Worm (Caenorhabditis elegans) whole organism, L4 larva: Measurements from ENCODE around the gene R04B5.5.

Source experiments
- Y105C5A.15 ChIP-seq: fragments of 200-800 bp; sonication (Bioruptor generic); IDR thresholded peaks from 2 replicates; pipeline ENCODE4 v1.3.6; 2022; ENCODE audit warnings: missing genetic modification characterization, missing compliant biosample characterization
- Y48G9A.11 ChIP-seq: fragments of 200-800 bp; sonication (Bioruptor generic); IDR thresholded peaks from 2 replicates; pipeline ENCODE4 v1.3.6; 2022; ENCODE audit warnings: missing genetic modification reagents, missing genetic modification characterization, missing compliant biosample characterization
- aly-2 ChIP-seq: sonication (generic microtip); optimal IDR thresholded peaks from 2 replicates; lab custom pipeline; 2018; ENCODE audit warnings: missing biosample characterization, missing genetic modification characterization
- ama-1 ChIP-seq: fragments of 150-350 bp; optimal IDR thresholded peaks from 2 replicates; lab custom pipeline; 2014; ENCODE audit warnings: inconsistent platforms, mixed read lengths
- dmd-9 ChIP-seq: fragments of 200-800 bp; sonication (Bioruptor generic); IDR thresholded peaks from 2 replicates; pipeline ENCODE4 v1.3.6; 2022; ENCODE audit warnings: missing genetic modification reagents, missing genetic modification characterization, missing compliant biosample characterization
- dpl-1 ChIP-seq: fragments of 150-350 bp; optimal IDR thresholded peaks from 2 replicates; lab custom pipeline; 2014; ENCODE audit warnings: missing biosample characterization, missing genetic modification reagents, missing genetic modification characterization
- dve-1 ChIP-seq: sonication (generic microtip); optimal IDR thresholded peaks from 2 replicates; lab custom pipeline; 2017; ENCODE audit warnings: antibody characterized with exemption, mild to moderate bottlenecking, missing genetic modification characterization, missing compliant biosample characterization; ENCODE audit not compliant: insufficient read depth
- hlh-30 ChIP-seq: sonication (generic microtip); optimal IDR thresholded peaks from 2 replicates; lab custom pipeline; 2017; ENCODE audit warnings: antibody characterized with exemption, mild to moderate bottlenecking, missing genetic modification characterization, missing compliant biosample characterization; ENCODE audit not compliant: insufficient read depth
- lin-39 ChIP-seq: fragments of 150-350 bp; optimal IDR thresholded peaks from 2 replicates; lab custom pipeline; 2014; ENCODE audit warnings: missing biosample characterization, missing genetic modification reagents, missing genetic modification characterization
- madf-9 ChIP-seq: fragments of 200-800 bp; sonication (Bioruptor generic); conservative IDR thresholded peaks from 2 replicates; pipeline ENCODE4 v1.3.6; 2022; ENCODE audit warnings: missing genetic modification reagents, missing genetic modification characterization, missing compliant biosample characterization
- pha-4 ChIP-seq, 2 experiments: fragments of 150-350 bp in 1 of 2; fragments of 200-800 bp in 1 of 2; sonication (Bioruptor generic) in 1 of 2; IDR thresholded peaks in 1 of 2; optimal IDR thresholded peaks in 1 of 2; 2 replicates each; pipeline versions ENCODE4 v1.3.6 to Lab custom; 2014 to 2022; ENCODE audit warnings: missing genetic modification characterization in 2 of 2, missing genetic modification reagents in 2 of 2, missing biosample characterization in 1 of 2, missing compliant biosample characterization in 1 of 2
- rbr-2 ChIP-seq: sonication (generic microtip); optimal IDR thresholded peaks from 2 replicates; lab custom pipeline; 2016; ENCODE audit warnings: missing genotype, missing genetic modification characterization, missing compliant biosample characterization
- unc-39 ChIP-seq: sonication (generic microtip); optimal IDR thresholded peaks from 2 replicates; lab custom pipeline; 2017; ENCODE audit warnings: missing biosample characterization, missing genetic modification characterization

ce11 chrV:10096932-10097331 lies 9.7 kb downstream of the R04B5.5 start:
- TF ChIP-seq pha-4 (GFP tag; IDR thresholded peaks at IDR 0.05; lab: Robert Waterston, UW) (no peak), pha-4 (tag; optimal IDR thresholded peaks at IDR 0.05; lab: Kevin White, UChicago) (no peak), Y48G9A.11 (GFP tag; lab: Robert Waterston, UW) (no peak), lin-39 (tag; lab: Kevin White, UChicago) (no peak), dve-1 (peak; percentile 52), Y105C5A.15 (GFP tag; lab: Robert Waterston, UW) (no peak), dpl-1 (GFP tag; lab: Kevin White, UChicago) (no peak), madf-9 (GFP tag; lab: Robert Waterston, UW) (no peak), ama-1 (lab: Kevin White, UChicago) (no peak), aly-2 (tag; lab: Kevin White, UChicago) (no peak), dmd-9 (GFP tag; lab: Robert Waterston, UW) (no peak), hlh-30 (tag; lab: Kevin White, UChicago) (no peak), rbr-2 (no peak), unc-39 (tag; lab: Kevin White, UChicago) (no peak)
